Worm (Caenorhabditis elegans): Measurements from ENCODE around the gene C23H3.2.

Gene C23H3.2

DNA sequence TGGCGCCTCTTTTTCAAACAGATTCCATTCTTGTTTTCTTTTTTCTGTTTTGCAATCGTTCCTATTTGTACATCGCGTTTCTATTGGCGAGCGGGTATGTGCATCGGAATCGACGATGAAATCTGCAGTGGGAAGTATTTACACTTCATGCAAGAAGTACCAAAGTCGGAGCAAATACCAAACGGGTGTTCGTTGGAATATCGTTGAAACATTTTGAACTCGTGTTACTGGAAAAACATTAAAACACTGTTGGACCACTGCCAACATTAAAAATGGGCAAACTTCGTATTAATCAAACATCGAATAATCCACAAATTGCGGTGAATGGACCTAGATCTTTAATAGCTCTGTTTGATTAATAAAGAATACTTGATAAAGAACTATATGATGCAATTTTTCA lies 18.1 kb downstream of the C23H3.2 start, which contains the start of gene C23H3.9:
C23H3.9 (minus strand) TSS at position 101 of the 400 bp plus-strand sequence.
- TF ChIP-seq unc-39 (tag; optimal IDR thresholded peaks at IDR 0.05): no peak
- TF ChIP-seq lsy-12 (tag; optimal IDR thresholded peaks at IDR 0.05): no peak
- no peak for TF ChIP-seq nhr-237 (tag; optimal IDR thresholded peaks at IDR 0.05)
- no peak for TF ChIP-seq egl-27 (tag; optimal IDR thresholded peaks at IDR 0.05)
- no peak for TF ChIP-seq nhr-77 (tag; optimal IDR thresholded peaks at IDR 0.05)
- no peak for TF ChIP-seq fkh-10 (GFP tag; optimal IDR thresholded peaks at IDR 0.05)
- TF ChIP-seq mdl-1 (tag; optimal IDR thresholded peaks at IDR 0.05): no peak
- TF ChIP-seq mml-1 (tag; optimal IDR thresholded peaks at IDR 0.05): no peak
- no peak for TF ChIP-seq nhr-25 (tag; optimal IDR thresholded peaks at IDR 0.05)
- TF ChIP-seq ceh-9 (tag; optimal IDR thresholded peaks at IDR 0.05): no peak
- no peak for TF ChIP-seq ZK546.5 (tag; optimal IDR thresholded peaks at IDR 0.05)
- no peak for TF ChIP-seq sea-2 (GFP tag; optimal IDR thresholded peaks at IDR 0.05)
- no peak for TF ChIP-seq pha-4 (tag; optimal IDR thresholded peaks at IDR 0.05)
- no peak for TF ChIP-seq ceh-16 (tag; optimal IDR thresholded peaks at IDR 0.05)
- no peak for TF ChIP-seq jun-1 (tag; optimal IDR thresholded peaks at IDR 0.05)
- TF ChIP-seq hmg-11 (tag; optimal IDR thresholded peaks at IDR 0.05): no peak

ce11 chrII:84134-84533 lies 23.0 kb downstream of the C23H3.2 start, which contains the start of gene C50D2.6:
C50D2.6 (plus strand) TSS chrII:84434.
- no peak for TF ChIP-seq elt-3 (tag; optimal IDR thresholded peaks at IDR 0.05)
- TF ChIP-seq unc-39 (tag; optimal IDR thresholded peaks at IDR 0.05): no peak
- no peak for TF ChIP-seq mdl-1 (tag; optimal IDR thresholded peaks at IDR 0.05)
- TF ChIP-seq mml-1 (tag; optimal IDR thresholded peaks at IDR 0.05): no peak
- TF ChIP-seq ZK546.5 (tag; optimal IDR thresholded peaks at IDR 0.05): no peak
- no peak for TF ChIP-seq hmg-11 (tag; optimal IDR thresholded peaks at IDR 0.05)
- no peak for TF ChIP-seq ceh-9 (tag; optimal IDR thresholded peaks at IDR 0.05)
- TF ChIP-seq zag-1 (tag; optimal IDR thresholded peaks at IDR 0.05): no peak
- TF ChIP-seq lin-15B (tag; optimal IDR thresholded peaks at IDR 0.05): no peak
- TF ChIP-seq ceh-82 (tag; optimal IDR thresholded peaks at IDR 0.05): no peak
- no peak for TF ChIP-seq egl-27 (tag; optimal IDR thresholded peaks at IDR 0.05)
- no peak for TF ChIP-seq ztf-11 (tag; optimal IDR thresholded peaks at IDR 0.05)
- TF ChIP-seq ceh-28 (tag; optimal IDR thresholded peaks at IDR 0.05): no peak

- TF ChIP-seq nhr-43 (tag; optimal IDR thresholded peaks at IDR 0.05; ENCODE audit: poor library complexity, severe bottlenecking) (no peak), ZK546.5 (tag; optimal IDR thresholded peaks at IDR 0.05) (no peak), hmg-11 (tag; optimal IDR thresholded peaks at IDR 0.05) (no peak), ztf-4 (tag; optimal IDR thresholded peaks at IDR 0.05) (no peak), pha-4 (tag; optimal IDR thresholded peaks at IDR 0.05) (no peak)
Measured at ce11 chrII:86794-87193, 25.7 kb downstream of the C23H3.2 start.

- TF ChIP-seq nhr-77 (tag; optimal IDR thresholded peaks at IDR 0.05) (no peak), egl-27 (tag; optimal IDR thresholded peaks at IDR 0.05) (no peak), ztf-11 (tag; optimal IDR thresholded peaks at IDR 0.05) (no peak), elt-1 (tag; optimal IDR thresholded peaks at IDR 0.05) (no peak), lin-15B (tag; optimal IDR thresholded peaks at IDR 0.05) (no peak), ztf-4 (tag; optimal IDR thresholded peaks at IDR 0.05) (no peak), elt-3 (tag; optimal IDR thresholded peaks at IDR 0.05) (no peak), fkh-10 (GFP tag; optimal IDR thresholded peaks at IDR 0.05) (no peak), fkh-2 (tag; optimal IDR thresholded peaks at IDR 0.05) (no peak)
Measured at ce11 chrII:87937-88336, 26.8 kb downstream of the C23H3.2 start.

- TF ChIP-seq lin-39 (tag; optimal IDR thresholded peaks at IDR 0.05) (no peak), aly-2 (tag; optimal IDR thresholded peaks at IDR 0.05) (no peak), egl-5 (tag; optimal IDR thresholded peaks at IDR 0.05) (no peak), skn-1 (tag; optimal IDR thresholded peaks at IDR 0.05) (no peak), unc-39 (tag; optimal IDR thresholded peaks at IDR 0.05) (no peak), nhr-12 (tag; optimal IDR thresholded peaks at IDR 0.05) (no peak), nfya-1 (tag; optimal IDR thresholded peaks at IDR 0.05; ENCODE audit: insufficient read depth) (no peak)
Measured at ce11 chrII:91419-91818, 30.3 kb downstream of the C23H3.2 start, which contains the start of gene mcat-1. mcat-1 (minus strand) TSS chrII:91519.

DNA sequence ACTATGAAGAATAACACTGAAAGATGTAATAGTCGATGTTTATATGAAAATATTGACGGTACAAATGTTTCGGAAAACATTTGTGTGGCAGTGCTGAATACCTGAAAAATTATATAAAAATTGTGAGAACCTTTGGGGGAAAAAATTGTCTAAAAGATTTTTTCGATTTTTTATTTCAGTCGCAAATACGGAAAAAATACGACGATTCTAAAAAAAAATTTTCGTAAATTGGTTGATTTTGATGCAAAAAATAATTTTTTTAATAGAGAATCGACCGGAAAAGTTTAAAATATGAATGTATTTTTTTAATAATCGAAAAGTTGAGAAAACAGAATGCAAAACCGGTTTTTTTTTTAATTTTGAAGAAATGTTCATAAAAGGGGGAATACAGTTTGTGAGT lies 34.1 kb downstream of the C23H3.2 start, which contains the start of gene C50D2.7:
C50D2.7 (minus strand) TSS at position 101 of the 400 bp plus-strand sequence.
- TF ChIP-seq fkh-10 (GFP tag; optimal IDR thresholded peaks at IDR 0.05) (no peak), ama-1 (optimal IDR thresholded peaks at IDR 0.05) (no peak)
